Fruit fly (Drosophila melanogaster): ENCODE results near the gene scramb2.

DNA sequence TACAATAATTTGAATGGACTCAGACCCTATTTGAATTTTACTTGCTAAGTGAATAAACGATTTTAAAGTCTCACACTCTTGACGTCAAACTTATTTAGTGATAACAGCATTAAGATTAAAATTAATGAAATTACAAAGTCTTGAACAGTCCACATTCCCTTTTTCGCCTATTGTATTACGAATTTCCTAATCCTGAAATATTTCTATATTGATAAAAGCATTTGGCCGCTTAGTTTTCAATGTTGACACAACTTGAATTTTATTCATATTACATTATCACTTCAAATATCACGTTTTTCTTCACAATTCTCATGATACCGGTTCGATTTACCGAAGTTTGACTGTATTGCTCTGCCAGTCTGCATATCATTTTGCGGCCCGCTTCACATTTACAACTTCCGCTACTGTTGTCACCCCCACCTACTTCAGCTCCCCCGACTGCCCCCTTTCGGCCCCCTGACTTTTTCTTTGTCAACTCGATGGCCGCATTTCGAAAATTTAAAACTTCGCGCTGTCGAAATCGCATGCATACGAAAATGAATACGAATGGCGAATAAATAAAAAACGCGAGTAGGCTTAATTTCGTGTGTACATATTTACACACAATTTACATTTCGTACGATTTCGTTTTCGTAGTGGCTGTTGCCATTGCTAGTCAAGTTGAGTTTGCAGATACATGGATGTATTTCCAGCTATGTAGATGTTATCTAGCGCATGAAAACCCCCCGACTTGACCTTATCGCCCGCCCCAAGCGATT is 32.0 kb upstream of the scramb2 start:
- TF ChIP-seq usp (GFP tag; optimal IDR thresholded peaks at IDR 0.05) (no peak), EcR (GFP tag; optimal IDR thresholded peaks at IDR 0.05) (no peak), pan (optimal IDR thresholded peaks at IDR 0.05) (no peak), CG8478 (optimal IDR thresholded peaks at IDR 0.05) (no peak), Dll (optimal IDR thresholded peaks at IDR 0.05) (no peak)
